Worm (Caenorhabditis elegans) whole organism, L4 larva: Measurements from ENCODE around the gene ZK1307.7.
A peak's percentile ranks its signal among the peaks of the same experiment; 100 is the strongest.

Experiments used
- R02D3.7 ChIP-seq: fragments of 150-350 bp; sonication (generic microtip); optimal IDR thresholded peaks from 3 replicates; lab custom pipeline; 2014; ENCODE audit warnings: missing biosample characterization, missing genetic modification characterization
- aha-1 ChIP-seq: fragments of 150-350 bp; peaks from one replicate; lab custom pipeline; 2014; ENCODE audit warnings: missing biosample characterization, missing genetic modification characterization
- attf-4 ChIP-seq: sonication (generic microtip); optimal IDR thresholded peaks from 3 replicates; lab custom pipeline; 2017; ENCODE audit warnings: missing biosample characterization, missing genetic modification characterization
- ceh-20 ChIP-seq: fragments of 200-800 bp; sonication (Bioruptor generic); IDR thresholded peaks from 2 replicates; pipeline ENCODE4 v1.3.6; 2022; ENCODE audit warnings: missing genetic modification reagents, missing genetic modification characterization, missing compliant biosample characterization
- ceh-82 ChIP-seq: sonication (generic microtip); optimal IDR thresholded peaks from 2 replicates; lab custom pipeline; 2017; ENCODE audit warnings: missing biosample characterization, missing genetic modification characterization
- dve-1 ChIP-seq: sonication (generic microtip); optimal IDR thresholded peaks from 2 replicates; lab custom pipeline; 2017; ENCODE audit warnings: antibody characterized with exemption, mild to moderate bottlenecking, missing genetic modification characterization, missing compliant biosample characterization; ENCODE audit not compliant: insufficient read depth
- lin-39 ChIP-seq: fragments of 150-350 bp; optimal IDR thresholded peaks from 2 replicates; lab custom pipeline; 2014; ENCODE audit warnings: missing biosample characterization, missing genetic modification reagents, missing genetic modification characterization
- nhr-11 ChIP-seq: fragments of 150-350 bp; optimal IDR thresholded peaks from 2 replicates; lab custom pipeline; 2014; ENCODE audit warnings: missing biosample characterization, missing genetic modification characterization
- nhr-111 ChIP-seq: fragments of 200-800 bp; sonication (Bioruptor generic); optimal IDR thresholded peaks from 2 replicates; lab custom pipeline; 2018; ENCODE audit warnings: mild to moderate bottlenecking, missing genetic modification characterization, missing compliant biosample characterization
- nhr-76 ChIP-seq: fragments of 150-350 bp; optimal IDR thresholded peaks from 2 replicates; lab custom pipeline; 2014; ENCODE audit warnings: missing biosample characterization, missing genetic modification characterization
- sdz-12 ChIP-seq: fragments of 200-800 bp; sonication (Bioruptor generic); optimal IDR thresholded peaks from 2 replicates; lab custom pipeline; 2018; ENCODE audit warnings: mild to moderate bottlenecking, missing genetic modification characterization, missing compliant biosample characterization
- ztf-11 ChIP-seq: fragments of 150-350 bp; optimal IDR thresholded peaks from 2 replicates; lab custom pipeline; 2014; ENCODE audit warnings: missing biosample characterization, missing genetic modification characterization

DNA sequence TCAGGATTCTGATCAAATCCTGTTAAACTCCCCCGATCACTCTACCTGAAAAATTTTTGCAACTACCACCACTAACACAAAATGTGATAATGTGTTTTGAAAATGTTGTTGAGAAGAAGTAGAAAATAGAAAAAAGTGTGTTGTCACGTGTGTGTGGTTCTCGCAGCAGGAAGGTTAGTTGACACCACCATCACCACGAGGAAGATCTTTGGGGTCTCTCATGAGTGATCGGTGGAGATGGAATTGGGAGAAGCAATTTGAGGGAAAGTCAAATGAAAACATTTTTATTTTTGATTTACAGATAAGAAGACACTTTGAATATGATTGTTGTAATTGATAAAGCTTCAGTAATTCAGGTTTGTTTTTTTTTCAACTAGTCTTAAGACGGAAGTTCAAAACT, 34.7 kb upstream of the ZK1307.7 start:
- TF ChIP-seq nhr-11 (peak; percentile 82), lin-39 (tag; lab: Kevin White, UChicago) (no peak), attf-4 (tag; lab: Kevin White, UChicago) (no peak), R02D3.7 (tag; lab: Kevin White, UChicago) (no peak), sdz-12 (GFP tag; lab: Kevin White, UChicago) (no peak), ztf-11 (tag; lab: Kevin White, UChicago) (no peak), nhr-111 (GFP tag; lab: Kevin White, UChicago) (no peak), ceh-20 (GFP tag; lab: Robert Waterston, UW) (no peak), dve-1 (tag; lab: Kevin White, UChicago) (peak; percentile 79), nhr-76 (tag; lab: Kevin White, UChicago) (no peak), aha-1 (tag; lab: Kevin White, UChicago) (peak; percentile 94), ceh-82 (no peak)
